Worm (Caenorhabditis elegans) whole organism, L1 larva: ENCODE measurements around the gene usp-4.

Experiments used
- ceh-82 ChIP-seq, 3 experiments: fragments of 150-350 bp in 1 of 3; sonication (generic microtip) in 2 of 3; optimal IDR thresholded peaks; 2 replicates each; lab custom pipeline; 2014 to 2017; ENCODE audit warnings: missing biosample characterization in 3 of 3, missing genetic modification characterization in 3 of 3
- elt-3 ChIP-seq, 6 experiments: fragments of 150-350 bp in 1 of 6; sonication (generic microtip); optimal IDR thresholded peaks; 2 replicates each; lab custom pipeline; 2017 to 2018; ENCODE audit warnings: missing biosample characterization in 6 of 6, missing genetic modification characterization in 6 of 6, inconsistent platforms in 1 of 6
- lir-3 ChIP-seq: sonication (generic microtip); optimal IDR thresholded peaks from 2 replicates; lab custom pipeline; 2016; ENCODE audit warnings: mild to moderate bottlenecking, missing genetic modification characterization, moderate library complexity, missing compliant biosample characterization; ENCODE audit not compliant: poor library complexity
- nhr-19 ChIP-seq: fragments of 200-800 bp; sonication (Bioruptor generic); conservative IDR thresholded peaks from 2 replicates; pipeline ENCODE4 v1.3.6; 2022; ENCODE audit warnings: missing genetic modification characterization, missing compliant biosample characterization
- nhr-20 ChIP-seq: sonication (generic microtip); optimal IDR thresholded peaks from 2 replicates; lab custom pipeline; 2016; ENCODE audit warnings: mild to moderate bottlenecking, missing genetic modification characterization, missing compliant biosample characterization
- pax-3 ChIP-seq: fragments of 200-800 bp; sonication (Bioruptor generic); optimal IDR thresholded peaks from 2 replicates; lab custom pipeline; 2018; ENCODE audit warnings: mild to moderate bottlenecking, missing genetic modification characterization, moderate library complexity, missing compliant biosample characterization
- rnt-1 ChIP-seq: sonication (generic microtip); optimal IDR thresholded peaks from 2 replicates; lab custom pipeline; 2016; ENCODE audit warnings: mild to moderate bottlenecking, missing genetic modification characterization, moderate library complexity, missing compliant biosample characterization
- sox-4 ChIP-seq: sonication (generic microtip); optimal IDR thresholded peaks from 2 replicates; lab custom pipeline; 2016; ENCODE audit warnings: missing genetic modification characterization, missing compliant biosample characterization
- ztf-11 ChIP-seq, 2 experiments: sonication (generic microtip); optimal IDR thresholded peaks; 2 replicates each; lab custom pipeline; 2016 to 2017; ENCODE audit warnings: missing genetic modification characterization in 2 of 2, missing biosample characterization in 1 of 2, missing compliant biosample characterization in 1 of 2

The usp-4 gene

DNA sequence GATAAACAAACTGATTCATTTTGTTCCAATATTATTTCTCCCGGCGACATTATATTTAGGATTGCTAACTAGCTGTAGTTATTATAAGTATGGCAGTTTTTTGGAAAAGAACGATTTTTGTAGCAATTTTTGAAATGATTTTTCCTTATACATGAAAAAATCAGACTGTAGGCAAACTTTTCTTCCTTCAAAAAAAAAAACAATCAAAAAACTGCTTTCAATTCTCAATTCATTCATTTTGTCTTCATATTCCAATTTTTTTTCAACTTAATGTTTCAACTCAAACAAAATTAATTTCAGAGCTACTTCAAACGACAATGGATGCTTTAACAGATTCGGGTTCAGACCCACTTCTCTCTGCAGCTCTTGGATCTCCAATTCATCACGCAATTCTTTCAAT is 54.7 kb downstream of the usp-4 start, which contains the start of gene ceh-48:
TSS of gene ceh-48 (plus strand) at position 301 of the 400 bp plus-strand sequence.
- TF ChIP-seq lir-3 (tag; lab: Kevin White, UChicago) = no peak
- no peak for TF ChIP-seq nhr-20 (tag; lab: Kevin White, UChicago)
- no peak for TF ChIP-seq rnt-1 (tag; lab: Kevin White, UChicago)
- no peak for TF ChIP-seq elt-3 (tag; optimal IDR thresholded peaks at IDR 0.05; lab: Kevin White, UChicago)
- no peak for TF ChIP-seq pax-3
- no peak for TF ChIP-seq ztf-11 (tag; optimal IDR thresholded peaks at IDR 0.05; lab: Kevin White, UChicago)
- no peak for TF ChIP-seq nhr-19 (GFP tag; lab: Robert Waterston, UW)
- no peak for TF ChIP-seq ceh-82 (tag; optimal IDR thresholded peaks at IDR 0.05; lab: Kevin White, UChicago)
- TF ChIP-seq sox-4 (tag; lab: Kevin White, UChicago) = no peak
